Fruit fly (Drosophila melanogaster): ENCODE data around the gene CG31323.
A peak's percentile ranks its signal among the peaks of the same experiment; 100 is the strongest.

Gene CG31323

DNA sequence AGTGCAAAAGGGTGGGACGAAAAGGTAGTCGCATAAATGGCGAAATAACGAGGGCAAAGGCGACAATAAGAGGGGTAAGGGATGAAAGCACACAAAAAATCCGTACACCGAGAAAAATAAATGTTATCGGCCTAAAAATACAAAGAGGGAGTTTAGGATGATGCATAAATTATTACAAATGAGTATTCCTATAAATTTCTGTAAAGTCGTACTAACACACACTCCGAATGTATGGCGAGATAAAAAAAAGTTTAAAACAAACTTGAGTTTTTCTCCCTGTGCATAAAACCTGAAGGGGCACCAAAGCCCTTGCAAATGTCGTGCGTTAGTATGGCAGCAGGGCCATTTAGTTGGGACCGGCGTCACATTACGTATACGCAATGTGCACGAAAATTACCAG is 1.4 kb downstream of the CG31323 start:
- TF ChIP-seq E2f2 (GFP tag; IDR thresholded peaks at IDR 0.05) (no peak), Poxn (GFP tag; IDR thresholded peaks at IDR 0.05) (no peak), CG7963 (GFP tag; IDR thresholded peaks at IDR 0.05; ENCODE audit: partially characterized antibody) (no peak), Rfx (GFP tag; IDR thresholded peaks at IDR 0.05) (no peak; the same call in 1 of the 2 replicates), dm (GFP tag; optimal IDR thresholded peaks at IDR 0.05) (no peak), CG17568 (GFP tag; optimal IDR thresholded peaks at IDR 0.05) (no peak), HLH54F (GFP tag; optimal IDR thresholded peaks at IDR 0.05) (no peak), CG14667 (GFP tag; IDR thresholded peaks at IDR 0.05) (peak; percentile 40; the same call in 1 of the 2 replicates), dysf (GFP tag; IDR thresholded peaks at IDR 0.05) (no peak; the same call in none of the 3 replicates), sens-2 (GFP tag; IDR thresholded peaks at IDR 0.05) (no peak), CG14710 (tag; optimal IDR thresholded peaks at IDR 0.05) (no peak), CG11696 (GFP tag; IDR thresholded peaks at IDR 0.05) (no peak), Hand (GFP tag; optimal IDR thresholded peaks at IDR 0.05) (peak; percentile 39), CG8359 (GFP tag; optimal IDR thresholded peaks at IDR 0.05; ENCODE audit: borderline replicate concordance) (no peak), seq (GFP tag; IDR thresholded peaks at IDR 0.05) (0 out of 2 replicates have a peak, but pooled peaks have one; percentile 14), CG16863 (GFP tag; optimal IDR thresholded peaks at IDR 0.05) (no peak), her (GFP tag; optimal IDR thresholded peaks at IDR 0.05) (no peak), Ada2b (GFP tag; IDR thresholded peaks at IDR 0.05) (peak; percentile 64), Opbp (GFP tag; IDR thresholded peaks at IDR 0.05; ENCODE audit: partially characterized antibody) (no peak), CG13296 (GFP tag; optimal IDR thresholded peaks at IDR 0.05) (peak; percentile 63), CG9437 (GFP tag; optimal IDR thresholded peaks at IDR 0.05) (peak; percentile 17), org-1 (GFP tag; optimal IDR thresholded peaks at IDR 0.05) (peak; percentile 38), CG33213 (GFP tag; optimal IDR thresholded peaks at IDR 0.05) (no peak), knrl (GFP tag; IDR thresholded peaks at IDR 0.05; ENCODE audit: partially characterized antibody) (no peak), CG8944 (GFP tag; optimal IDR thresholded peaks at IDR 0.05) (peak; percentile 6), Meics (GFP tag; optimal IDR thresholded peaks at IDR 0.05) (peak; percentile 79), CG4424 (GFP tag; optimal IDR thresholded peaks at IDR 0.05) (peak; percentile 43), CG10959 (GFP tag; IDR thresholded peaks at IDR 0.05) (no peak), CG12744 (GFP tag; optimal IDR thresholded peaks at IDR 0.05) (no peak), fd102C (GFP tag; optimal IDR thresholded peaks at IDR 0.05) (no peak), wdn (GFP tag; IDR thresholded peaks at IDR 0.05) (no peak), Usf (GFP tag; optimal IDR thresholded peaks at IDR 0.05) (no peak), Nf-YA (GFP tag; IDR thresholded peaks at IDR 0.05) (0 out of 2 replicates have a peak, but pooled peaks have one; percentile 37), Gug (GFP tag; IDR thresholded peaks at IDR 0.05) (no peak; the same call in 3 of the 4 replicates), Dbx (GFP tag; IDR thresholded peaks at IDR 0.05) (no peak; the same call in 2 of the 3 replicates), D19B (GFP tag; optimal IDR thresholded peaks at IDR 0.05) (peak; percentile 5), Bdp1 (GFP tag; optimal IDR thresholded peaks at IDR 0.05) (no peak), CG12942 (GFP tag; optimal IDR thresholded peaks at IDR 0.05) (no peak), CG12769 (tag; optimal IDR thresholded peaks at IDR 0.05) (peak; percentile 15), Hr39 (optimal IDR thresholded peaks at IDR 0.05) (no peak), CG12299 (tag; optimal IDR thresholded peaks at IDR 0.05) (no peak), Med (GFP tag) (no peak), CG4360 (GFP tag; IDR thresholded peaks at IDR 0.05) (no peak), Antp (GFP tag; optimal IDR thresholded peaks at IDR 0.05) (peak; percentile 47), CG18599 (GFP tag; optimal IDR thresholded peaks at IDR 0.05) (peak; percentile 88), ase (GFP tag; IDR thresholded peaks at IDR 0.05) (no peak), grn (GFP tag; optimal IDR thresholded peaks at IDR 0.05) (no peak), vvl (GFP tag; IDR thresholded peaks at IDR 0.05) (no peak; the same call in 1 of the 2 replicates), CG7357 (GFP tag; IDR thresholded peaks at IDR 0.05) (0 out of 3 replicates have a peak, but pooled peaks have one; percentile 38), nerfin-1 (tag; optimal IDR thresholded peaks at IDR 0.05) (no peak), CG7372 (GFP tag; IDR thresholded peaks at IDR 0.05) (peak; percentile 58), CG4730 (GFP tag; IDR thresholded peaks at IDR 0.05) (peak; percentile 28; the same call in 1 of the 2 replicates)
